Worm (Caenorhabditis elegans) whole organism, L4 larva: ENCODE results near the gene mksr-1.
A peak's percentile ranks its signal among the peaks of the same experiment; 100 is the strongest.

Experiments
- D1046.2 ChIP-seq: fragments of 200-800 bp; sonication (Bioruptor generic); IDR thresholded peaks from 2 replicates; pipeline ENCODE4 v1.3.6; 2022; ENCODE audit warnings: missing genetic modification characterization, missing compliant biosample characterization
- F44E2.7 ChIP-seq: fragments of 200-800 bp; sonication (Bioruptor generic); IDR thresholded peaks from 2 replicates; pipeline ENCODE4 v2.1.2; 2022; ENCODE audit warnings: missing genetic modification characterization, missing compliant biosample characterization
- Y75B8A.6 ChIP-seq: fragments of 200-800 bp; sonication (Bioruptor generic); IDR thresholded peaks from 2 replicates; pipeline ENCODE4 v1.3.6; 2022; ENCODE audit warnings: missing genetic modification reagents, missing genetic modification characterization, missing compliant biosample characterization
- ZK546.5 ChIP-seq, 2 experiments: sonication (generic microtip); optimal IDR thresholded peaks; 2 replicates each; lab custom pipeline; 2017; ENCODE audit warnings: missing biosample characterization in 2 of 2, missing genetic modification characterization in 2 of 2
- aha-1 ChIP-seq: fragments of 150-350 bp; peaks from one replicate; lab custom pipeline; 2014; ENCODE audit warnings: missing biosample characterization, missing genetic modification characterization
- ces-1 ChIP-seq: fragments of 150-350 bp; sonication (generic microtip); optimal IDR thresholded peaks from 4 replicates; lab custom pipeline; 2014; ENCODE audit warnings: missing biosample characterization, missing genetic modification reagents, missing genetic modification characterization
- daf-16 ChIP-seq, 3 experiments: sonication (generic microtip); optimal IDR thresholded peaks; 2 replicates each; lab custom pipeline; 2016 to 2017; ENCODE audit warnings: missing genetic modification characterization in 3 of 3, missing genetic modification reagents in 3 of 3, mild to moderate bottlenecking in 2 of 3, missing compliant biosample characterization in 2 of 3, missing biosample characterization in 1 of 3, moderate library complexity in 1 of 3
- dmd-6 ChIP-seq: fragments of 200-800 bp; sonication (Bioruptor generic); IDR thresholded peaks from 2 replicates; pipeline ENCODE4 v1.3.6; 2022; ENCODE audit warnings: missing genetic modification reagents, missing genetic modification characterization, missing compliant biosample characterization
- dmd-8 ChIP-seq: fragments of 200-800 bp; sonication (Bioruptor generic); IDR thresholded peaks from 2 replicates; pipeline ENCODE4 v1.3.6; 2022; ENCODE audit warnings: missing genetic modification characterization, missing compliant biosample characterization
- duxl-1 ChIP-seq: sonication (generic microtip); optimal IDR thresholded peaks from 2 replicates; lab custom pipeline; 2016; ENCODE audit warnings: mild to moderate bottlenecking, missing genetic modification characterization, moderate library complexity, missing compliant biosample characterization; ENCODE audit not compliant: poor library complexity
- dve-1 ChIP-seq: sonication (generic microtip); optimal IDR thresholded peaks from 2 replicates; lab custom pipeline; 2017; ENCODE audit warnings: antibody characterized with exemption, mild to moderate bottlenecking, missing genetic modification characterization, missing compliant biosample characterization; ENCODE audit not compliant: insufficient read depth
- egl-43 ChIP-seq: fragments of 200-800 bp; sonication (Bioruptor generic); IDR thresholded peaks from 2 replicates; pipeline ENCODE4 v1.3.6; 2022; ENCODE audit warnings: missing genetic modification reagents, missing genetic modification characterization, missing compliant biosample characterization
- hlh-11 ChIP-seq: fragments of 200-800 bp; sonication (Bioruptor generic); optimal IDR thresholded peaks from 2 replicates; lab custom pipeline; 2018; ENCODE audit warnings: mild to moderate bottlenecking, missing genetic modification characterization, missing compliant biosample characterization
- hlh-30 ChIP-seq: sonication (generic microtip); optimal IDR thresholded peaks from 2 replicates; lab custom pipeline; 2017; ENCODE audit warnings: antibody characterized with exemption, mild to moderate bottlenecking, missing genetic modification characterization, missing compliant biosample characterization; ENCODE audit not compliant: insufficient read depth
- hmg-1.1 ChIP-seq: fragments of 200-800 bp; sonication (Bioruptor generic); IDR thresholded peaks from 2 replicates; pipeline ENCODE4 v1.3.6; 2022; ENCODE audit warnings: missing genetic modification reagents, missing genetic modification characterization, missing compliant biosample characterization
- lin-13 ChIP-seq: fragments of 150-350 bp; optimal IDR thresholded peaks from 2 replicates; lab custom pipeline; 2014; ENCODE audit warnings: missing biosample characterization, missing genetic modification reagents, missing genetic modification characterization
- lin-15B ChIP-seq: fragments of 150-350 bp; sonication (generic microtip); optimal IDR thresholded peaks from 3 replicates; lab custom pipeline; 2014; ENCODE audit warnings: missing biosample characterization, missing genetic modification characterization
- lin-38 ChIP-seq: fragments of 200-800 bp; sonication (Bioruptor generic); IDR thresholded peaks from 2 replicates; pipeline ENCODE4 v1.3.6; 2022; ENCODE audit warnings: missing genetic modification reagents, missing genetic modification characterization, missing compliant biosample characterization
- madf-9 ChIP-seq: fragments of 200-800 bp; sonication (Bioruptor generic); conservative IDR thresholded peaks from 2 replicates; pipeline ENCODE4 v1.3.6; 2022; ENCODE audit warnings: missing genetic modification reagents, missing genetic modification characterization, missing compliant biosample characterization
- mxl-3 ChIP-seq: fragments of 200-800 bp; sonication (Bioruptor generic); optimal IDR thresholded peaks from 2 replicates; lab custom pipeline; 2018; ENCODE audit warnings: mild to moderate bottlenecking, missing genetic modification characterization, missing compliant biosample characterization
- nhr-102 ChIP-seq: sonication (generic microtip); optimal IDR thresholded peaks from 2 replicates; lab custom pipeline; 2016; ENCODE audit warnings: mild to moderate bottlenecking, missing genetic modification characterization, moderate library complexity, missing compliant biosample characterization
- nhr-11 ChIP-seq: fragments of 150-350 bp; optimal IDR thresholded peaks from 2 replicates; lab custom pipeline; 2014; ENCODE audit warnings: missing biosample characterization, missing genetic modification characterization
- nhr-28 ChIP-seq: fragments of 150-350 bp; optimal IDR thresholded peaks from 2 replicates; lab custom pipeline; 2014; ENCODE audit warnings: missing biosample characterization, missing genetic modification characterization
- nhr-48 ChIP-seq: sonication (generic microtip); optimal IDR thresholded peaks from 2 replicates; lab custom pipeline; 2016; ENCODE audit warnings: mild to moderate bottlenecking, missing genetic modification characterization, missing compliant biosample characterization
- pqm-1 ChIP-seq: sonication (generic microtip); optimal IDR thresholded peaks from 2 replicates; lab custom pipeline; 2017; ENCODE audit warnings: missing biosample characterization, missing genetic modification characterization
- sdz-12 ChIP-seq: fragments of 200-800 bp; sonication (Bioruptor generic); optimal IDR thresholded peaks from 2 replicates; lab custom pipeline; 2018; ENCODE audit warnings: mild to moderate bottlenecking, missing genetic modification characterization, missing compliant biosample characterization
- skn-1 ChIP-seq: fragments of 150-350 bp; optimal IDR thresholded peaks from 2 replicates; lab custom pipeline; 2014; ENCODE audit warnings: missing biosample characterization, missing genetic modification characterization
- spr-3 ChIP-seq: fragments of 200-800 bp; sonication (Bioruptor generic); optimal IDR thresholded peaks from 2 replicates; lab custom pipeline; 2018; ENCODE audit warnings: mild to moderate bottlenecking, missing genetic modification characterization, missing compliant biosample characterization
- tag-97 ChIP-seq: fragments of 200-800 bp; sonication (Bioruptor generic); IDR thresholded peaks from 2 replicates; pipeline ENCODE4 v1.3.6; 2022; ENCODE audit warnings: missing genetic modification characterization, missing compliant biosample characterization
- tra-1 ChIP-seq: fragments of 200-800 bp; sonication (Bioruptor generic); IDR thresholded peaks from 2 replicates; pipeline ENCODE4 v1.3.6; 2022; ENCODE audit warnings: missing genetic modification reagents, missing genetic modification characterization, missing compliant biosample characterization
- unc-39 ChIP-seq: sonication (generic microtip); optimal IDR thresholded peaks from 2 replicates; lab custom pipeline; 2017; ENCODE audit warnings: missing biosample characterization, missing genetic modification characterization
- unc-62 ChIP-seq, 3 experiments: fragments of 150-350 bp in 1 of 3; sonication (generic microtip); optimal IDR thresholded peaks in 2 of 3; peaks in 1 of 3; 1 replicate in 1 of 3; 2 replicates in 2 of 3; lab custom pipeline; 2014 to 2017; ENCODE audit warnings: missing biosample characterization in 3 of 3, missing genetic modification characterization in 3 of 3, missing genetic modification reagents in 3 of 3, missing genotype in 1 of 3
- zfp-2 ChIP-seq: sonication (generic microtip); optimal IDR thresholded peaks from 2 replicates; lab custom pipeline; 2016; ENCODE audit warnings: mild to moderate bottlenecking, missing genetic modification characterization, missing compliant biosample characterization

mksr-1 gene

ce11 chrX:1068986-1069385 lies at the start of gene mksr-1:
Gene mksr-1 (minus strand): TSS chrX:1069129.
- TF ChIP-seq aha-1 (peak; percentile 35), dmd-6 (no peak)

- TF ChIP-seq nhr-48 (tag; lab: Kevin White, UChicago) = no peak
- TF ChIP-seq pqm-1 (tag; lab: Kevin White, UChicago) = peak; percentile 22
- no peak for TF ChIP-seq ZK546.5 (tag; optimal IDR thresholded peaks at IDR 0.05; lab: Kevin White, UChicago)
- TF ChIP-seq dmd-6 = peak; percentile 38
- TF ChIP-seq unc-39 (tag; lab: Kevin White, UChicago) = no peak
- TF ChIP-seq mxl-3 = peak; percentile 55
- TF ChIP-seq hlh-11 (tag; lab: Kevin White, UChicago) = peak; percentile 34
- peak; percentile 50 for TF ChIP-seq nhr-28
Measured at ce11 chrX:1117252-1117651, 48.3 kb upstream of the mksr-1 start.

- TF ChIP-seq unc-62 (GFP tag; optimal IDR thresholded peaks at IDR 0.05 in 1 of 2; lab: Kevin White, UChicago) (peak in 1 of 2 experiments; percentile 78), unc-62 (tag; optimal IDR thresholded peaks at IDR 0.05; lab: Kevin White, UChicago) (no peak), F44E2.7 (GFP tag; lab: Robert Waterston, UW) (no peak)
Measured at ce11 chrX:1115207-1115606, 46.3 kb upstream of the mksr-1 start.

ce11 chrX:1111603-1112002 lies 42.7 kb upstream of the mksr-1 start, which contains the start of gene C05D9.3:
Gene C05D9.3 (plus strand): TSS chrX:1111903.
- TF ChIP-seq tra-1 (GFP tag; lab: Robert Waterston, UW) (no peak), unc-62 (GFP tag; optimal IDR thresholded peaks at IDR 0.05 in 1 of 2; lab: Kevin White, UChicago) (peak in 1 of 2 experiments; percentile 2), unc-62 (tag; optimal IDR thresholded peaks at IDR 0.05; lab: Kevin White, UChicago) (no peak)

DNA sequence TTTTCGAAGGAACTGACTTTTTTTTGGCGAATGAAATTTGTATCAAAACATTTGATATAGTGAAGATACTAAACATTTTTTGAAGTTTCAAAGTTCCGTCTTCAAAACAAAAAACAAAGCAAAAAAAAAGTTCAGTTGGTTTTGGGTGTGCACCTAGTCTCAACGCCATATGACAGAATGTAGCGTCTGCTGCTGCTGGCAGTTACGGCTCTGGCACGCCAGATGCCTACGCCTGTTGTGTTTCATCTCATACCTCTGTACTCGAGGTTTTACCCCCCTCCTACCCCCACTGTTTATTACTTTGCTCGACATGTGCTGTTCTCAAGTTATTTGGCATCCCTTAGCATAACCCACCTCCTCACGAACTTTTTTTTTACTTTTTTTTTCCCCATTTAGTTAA lies 41.8 kb upstream of the mksr-1 start:
- TF ChIP-seq unc-62 (GFP tag; optimal IDR thresholded peaks at IDR 0.05 in 1 of 2; lab: Kevin White, UChicago) (peak in 1 of 2 experiments; percentile 67), unc-62 (tag; optimal IDR thresholded peaks at IDR 0.05; lab: Kevin White, UChicago) (no peak), daf-16 (GFP tag; optimal IDR thresholded peaks at IDR 0.05; lab: Kevin White, UChicago) (peak in 1 of 2 experiments; percentile 71), daf-16 (tag; optimal IDR thresholded peaks at IDR 0.05; lab: Kevin White, UChicago) (no peak), dve-1 (tag; lab: Kevin White, UChicago) (no peak), hlh-30 (peak; percentile 27), hlh-11 (tag; lab: Kevin White, UChicago) (peak; percentile 58), tra-1 (GFP tag; lab: Robert Waterston, UW) (0 out of 2 replicates have a peak, but pooled peaks have one; percentile 45), egl-43 (GFP tag; lab: Robert Waterston, UW) (no peak), aha-1 (peak; percentile 1), spr-3 (GFP tag; lab: Kevin White, UChicago) (no peak), lin-15B (tag; lab: Kevin White, UChicago) (no peak), sdz-12 (GFP tag; lab: Kevin White, UChicago) (no peak), ces-1 (no peak)

ce11 chrX:1108874-1109273 lies 39.9 kb upstream of the mksr-1 start:
- TF ChIP-seq Y75B8A.6 (GFP tag; lab: Robert Waterston, UW) = no peak
- TF ChIP-seq zfp-2 (tag; lab: Kevin White, UChicago) = no peak
- no peak for TF ChIP-seq nhr-102 (tag; lab: Kevin White, UChicago)
- no peak for TF ChIP-seq ces-1
- peak in 1 of 2 experiments; percentile 91 for TF ChIP-seq unc-62 (GFP tag; optimal IDR thresholded peaks at IDR 0.05 in 1 of 2; lab: Kevin White, UChicago)
- TF ChIP-seq unc-62 (tag; optimal IDR thresholded peaks at IDR 0.05; lab: Kevin White, UChicago) = no peak
- TF ChIP-seq daf-16 (GFP tag; optimal IDR thresholded peaks at IDR 0.05; lab: Kevin White, UChicago) = peak in 1 of 2 experiments; percentile 56
- no peak for TF ChIP-seq daf-16 (tag; optimal IDR thresholded peaks at IDR 0.05; lab: Kevin White, UChicago)
- TF ChIP-seq nhr-11 (tag; lab: Kevin White, UChicago) = peak; percentile 26

DNA sequence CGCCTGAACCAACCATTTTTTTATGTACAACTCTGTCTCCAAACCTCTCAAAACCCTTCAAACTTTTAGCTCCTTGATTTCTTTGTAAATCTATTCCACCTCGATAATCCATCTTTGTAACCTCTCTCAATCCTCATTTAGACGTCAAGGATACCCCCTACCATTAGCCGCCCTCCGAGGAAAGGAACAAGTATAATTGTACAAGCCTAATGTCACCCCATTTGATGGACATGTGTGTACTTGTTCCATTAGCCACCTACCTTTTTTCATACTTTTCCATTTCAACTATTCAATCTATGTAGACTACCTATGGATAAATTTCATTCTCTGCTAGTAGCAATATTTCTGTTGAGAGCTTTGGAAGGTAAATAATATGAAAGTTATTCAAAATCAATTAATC lies 38.8 kb upstream of the mksr-1 start, which contains the start of gene C05D9.4:
Gene C05D9.4, plus strand, starts transcription at position 301 of the 400 bp plus-strand sequence.
- TF ChIP-seq lin-38 (GFP tag; lab: Robert Waterston, UW) (no peak), madf-9 (GFP tag; lab: Robert Waterston, UW) (no peak), hmg-1.1 (GFP tag; lab: Robert Waterston, UW) (no peak), Y75B8A.6 (GFP tag; lab: Robert Waterston, UW) (no peak), duxl-1 (tag; lab: Kevin White, UChicago) (no peak), dve-1 (tag; lab: Kevin White, UChicago) (no peak), dmd-8 (GFP tag; lab: Robert Waterston, UW) (no peak), D1046.2 (GFP tag; lab: Robert Waterston, UW) (no peak), egl-43 (GFP tag; lab: Robert Waterston, UW) (no peak), lin-13 (no peak), unc-62 (GFP tag; optimal IDR thresholded peaks at IDR 0.05 in 1 of 2; lab: Kevin White, UChicago) (no peak), unc-62 (tag; optimal IDR thresholded peaks at IDR 0.05; lab: Kevin White, UChicago) (no peak), skn-1 (tag; lab: Kevin White, UChicago) (no peak), tag-97 (GFP tag; lab: Robert Waterston, UW) (no peak)
